Fruit fly (Drosophila melanogaster) Kc167 (cell line): ENCODE data around the gene sip1.

Experiments used
- Sin3A ChIP-seq: fragments of >200 bp; optimal IDR thresholded peaks from 2 replicates; lab custom pipeline; 2018; ENCODE audit warnings: missing external identifiers
- psq ChIP-seq: fragments of >200 bp; optimal IDR thresholded peaks from 2 replicates; lab custom pipeline; 2017; ENCODE audit warnings: missing external identifiers

- TF ChIP-seq psq (lab: Kevin White, UChicago) (no peak), Sin3A (lab: Kevin White, UChicago) (no peak)
Measured at dm6 chr2L:5724521-5725023, 3.7 kb downstream of the sip1 start, which contains the start of gene CG11030.
